Worm (Caenorhabditis elegans): ENCODE data around the gene gpx-6.

The gpx-6 gene

DNA sequence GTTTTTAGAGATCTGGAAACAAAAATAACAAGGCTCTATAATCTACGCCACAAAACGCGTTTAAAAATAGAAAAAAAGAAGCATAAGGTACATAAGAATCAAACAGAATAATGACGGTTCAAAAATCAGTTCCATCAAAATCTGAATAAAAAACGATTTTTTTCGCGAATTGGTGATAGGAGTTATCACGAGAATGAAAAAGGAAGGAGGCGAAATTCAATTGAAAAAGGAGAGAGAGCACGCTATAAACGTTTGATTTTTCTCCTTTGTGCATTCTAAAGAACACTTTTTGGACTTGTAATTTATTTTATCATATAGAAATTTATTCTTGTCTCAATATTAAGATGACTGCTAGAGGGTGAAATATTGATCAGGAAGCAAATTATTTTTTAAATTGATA is 29.3 kb downstream of the gpx-6 start:
- TF ChIP-seq sma-9 (GFP tag; optimal IDR thresholded peaks at IDR 0.05) (peak; percentile 27), sma-9 (tag; optimal IDR thresholded peaks at IDR 0.05) (no peak), nhr-129 (tag; optimal IDR thresholded peaks at IDR 0.05) (no peak), fos-1 (tag; optimal IDR thresholded peaks at IDR 0.05) (peak; percentile 56)

ce11 chrIV:8252856-8253255 is 30.9 kb downstream of the gpx-6 start:
- TF ChIP-seq lin-13 (GFP tag; optimal IDR thresholded peaks at IDR 0.05), result peak; percentile 46
- peak; percentile 18 for TF ChIP-seq skn-1 (tag; optimal IDR thresholded peaks at IDR 0.05)
- TF ChIP-seq C34F6.9 (tag; optimal IDR thresholded peaks at IDR 0.05), result peak; percentile 62
- peak; percentile 77 for TF ChIP-seq nhr-21 (tag; optimal IDR thresholded peaks at IDR 0.05)
- no peak for TF ChIP-seq unc-39 (tag; optimal IDR thresholded peaks at IDR 0.05)
- no peak for TF ChIP-seq mbf-1 (tag; optimal IDR thresholded peaks at IDR 0.05)
- TF ChIP-seq sma-9 (GFP tag; optimal IDR thresholded peaks at IDR 0.05), result peak; percentile 75
- TF ChIP-seq sma-9 (tag; optimal IDR thresholded peaks at IDR 0.05), result no peak
- peak; percentile 45 to 65 for TF ChIP-seq lsy-2 (tag; optimal IDR thresholded peaks at IDR 0.05)
- TF ChIP-seq nhr-6 (tag; optimal IDR thresholded peaks at IDR 0.05), result no peak
- peak; percentile 58 for TF ChIP-seq crh-2 (tag; optimal IDR thresholded peaks at IDR 0.05)
- no peak for TF ChIP-seq ceh-82 (tag; optimal IDR thresholded peaks at IDR 0.05)
- TF ChIP-seq aly-2 (tag; optimal IDR thresholded peaks at IDR 0.05), result no peak
- TF ChIP-seq blmp-1 (tag; optimal IDR thresholded peaks at IDR 0.05; ENCODE audit: insufficient read depth), result no peak
- peak; percentile 66 for TF ChIP-seq fos-1 (tag; optimal IDR thresholded peaks at IDR 0.05)
- TF ChIP-seq nhr-237 (tag; optimal IDR thresholded peaks at IDR 0.05), result no peak
- TF ChIP-seq gmeb-1 (tag; optimal IDR thresholded peaks at IDR 0.05), result peak; percentile 53
- no peak for TF ChIP-seq egl-27 (tag; optimal IDR thresholded peaks at IDR 0.05)
- peak; percentile 66 for TF ChIP-seq lin-11 (tag; optimal IDR thresholded peaks at IDR 0.05)
- TF ChIP-seq mdl-1 (tag; optimal IDR thresholded peaks at IDR 0.05), result peak; percentile 52 to 66
- TF ChIP-seq zag-1 (tag; optimal IDR thresholded peaks at IDR 0.05), result no peak
- peak; percentile 90 for TF ChIP-seq unc-55 (GFP tag; optimal IDR thresholded peaks at IDR 0.05)
- TF ChIP-seq alr-1 (tag; optimal IDR thresholded peaks at IDR 0.05), result no peak
- TF ChIP-seq ztf-1 (GFP tag; conservative IDR thresholded peaks at IDR 0.05), result no peak
- no peak for TF ChIP-seq ZK546.5 (tag; optimal IDR thresholded peaks at IDR 0.05)
- peak; percentile 35 for TF ChIP-seq sem-4 (tag; optimal IDR thresholded peaks at IDR 0.05)
- TF ChIP-seq snpc-4 (tag; optimal IDR thresholded peaks at IDR 0.05), result no peak
- TF ChIP-seq nhr-10 (tag; optimal IDR thresholded peaks at IDR 0.05), result no peak
- no peak for TF ChIP-seq nhr-23 (tag; optimal IDR thresholded peaks at IDR 0.05)
- TF ChIP-seq sma-3 (GFP tag; optimal IDR thresholded peaks at IDR 0.05), result peak; percentile 56
- peak; percentile 47 for TF ChIP-seq Y55F3AM.14 (GFP tag; optimal IDR thresholded peaks at IDR 0.05)
- no peak for TF ChIP-seq dmd-4 (tag; optimal IDR thresholded peaks at IDR 0.05)
- TF ChIP-seq ztf-11 (tag; optimal IDR thresholded peaks at IDR 0.05), result no peak
- peak; percentile 63 for TF ChIP-seq F13H6.1 (tag; optimal IDR thresholded peaks at IDR 0.05)
- TF ChIP-seq nhr-129 (tag; optimal IDR thresholded peaks at IDR 0.05), result peak; percentile 81
- TF ChIP-seq nhr-11 (tag; optimal IDR thresholded peaks at IDR 0.05), result no peak
- peak; percentile 25 for TF ChIP-seq mab-5 (tag; optimal IDR thresholded peaks at IDR 0.05)
- TF ChIP-seq peb-1 (tag; optimal IDR thresholded peaks at IDR 0.05), result no peak
- no peak for TF ChIP-seq nhr-77 (tag; optimal IDR thresholded peaks at IDR 0.05)
- TF ChIP-seq nhr-25 (tag; optimal IDR thresholded peaks at IDR 0.05), result peak; percentile 26
- no peak for TF ChIP-seq lin-39 (tag; optimal IDR thresholded peaks at IDR 0.05)
- no peak for TF ChIP-seq ztf-4 (tag; optimal IDR thresholded peaks at IDR 0.05)
- no peak for TF ChIP-seq nhr-12 (tag; optimal IDR thresholded peaks at IDR 0.05)
- no peak for TF ChIP-seq ama-1 (optimal IDR thresholded peaks at IDR 0.05)
- TF ChIP-seq elt-1 (tag; optimal IDR thresholded peaks at IDR 0.05), result no peak
- no peak for TF ChIP-seq elt-3 (tag; optimal IDR thresholded peaks at IDR 0.05)
- TF ChIP-seq unc-62 (GFP tag; optimal IDR thresholded peaks at IDR 0.05), result no peak
- peak; percentile 15 for TF ChIP-seq ceh-16 (tag; optimal IDR thresholded peaks at IDR 0.05)
- no peak for TF ChIP-seq R02D3.7 (tag; optimal IDR thresholded peaks at IDR 0.05)
